Worm (Caenorhabditis elegans): ENCODE data around the gene dyf-13.
A peak's percentile ranks its signal among the peaks of the same experiment; 100 is the strongest.

The dyf-13 gene

DNA sequence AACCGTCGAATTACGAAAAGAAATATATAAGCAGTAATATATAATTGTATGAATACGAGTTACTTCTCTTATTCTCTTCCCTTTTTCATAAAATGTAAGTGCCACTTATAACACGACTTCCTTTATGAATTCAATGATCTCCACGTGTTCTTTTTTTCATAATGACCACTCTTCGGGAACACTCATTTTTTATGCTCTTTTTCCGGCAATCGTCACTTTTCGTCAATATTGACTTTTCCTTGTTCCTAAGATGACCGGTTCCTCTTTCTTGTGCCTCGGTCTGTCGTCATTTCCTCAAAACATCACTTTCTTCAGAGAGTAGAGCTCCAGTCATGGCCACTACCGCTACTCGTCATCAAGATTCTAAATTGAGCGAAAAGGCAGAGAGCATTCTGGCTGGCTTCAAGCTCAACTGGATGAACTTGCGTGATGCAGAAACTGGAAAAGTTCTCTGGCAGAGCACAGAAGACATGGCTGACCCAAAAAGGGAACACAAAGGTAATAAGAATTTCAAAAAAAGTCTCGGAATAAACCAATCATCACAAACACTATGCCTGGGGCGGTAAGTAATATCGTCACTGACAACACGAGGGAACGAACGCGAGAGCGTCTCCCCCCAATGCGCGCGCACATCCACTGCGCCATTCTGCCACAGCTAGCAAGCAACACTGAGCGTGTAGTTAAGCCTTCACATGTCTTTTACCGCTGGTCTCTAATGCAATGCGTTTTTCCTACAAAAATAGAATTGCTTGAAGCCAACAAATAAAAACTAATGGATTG lies 12.5 kb upstream of the dyf-13 start, which contains the start of gene pdl-1 (continued):
- TF ChIP-seq hlh-30 (tag; optimal IDR thresholded peaks at IDR 0.05; ENCODE audit: insufficient read depth) (peak; percentile 58), madf-5 (GFP tag; IDR thresholded peaks at IDR 0.05) (peak; percentile 74 to 96; a peak in 3 of 4 replicates), ZK546.5 (tag; optimal IDR thresholded peaks at IDR 0.05) (no peak), gei-8 (GFP tag; optimal IDR thresholded peaks at IDR 0.05) (peak; percentile 91), ama-1 (optimal IDR thresholded peaks at IDR 0.05) (no peak), mdl-1 (tag; optimal IDR thresholded peaks at IDR 0.05) (peak in 1 of 2 experiments; percentile 7), Y5F2A.4 (GFP tag; optimal IDR thresholded peaks at IDR 0.05) (peak; percentile 94), nhr-25 (tag; optimal IDR thresholded peaks at IDR 0.05; ENCODE audit: borderline replicate concordance, insufficient read depth) (peak; percentile 15), pqm-1 (tag; optimal IDR thresholded peaks at IDR 0.05) (no peak), ZK337.2 (GFP tag; IDR thresholded peaks at IDR 0.05) (peak; percentile 81), saeg-2 (GFP tag; IDR thresholded peaks at IDR 0.05) (peak; percentile 85), jun-1 (tag; optimal IDR thresholded peaks at IDR 0.05) (no peak), unc-130 (GFP tag; optimal IDR thresholded peaks at IDR 0.05) (peak; percentile 57), mxl-3 (GFP tag; optimal IDR thresholded peaks at IDR 0.05) (peak; percentile 53), zag-1 (tag; optimal IDR thresholded peaks at IDR 0.05) (no peak), madf-9 (GFP tag; conservative IDR thresholded peaks at IDR 0.05) (peak; percentile 76), ceh-32 (tag; optimal IDR thresholded peaks at IDR 0.05; ENCODE audit: poor library complexity) (peak; percentile 51), dmd-6 (GFP tag; IDR thresholded peaks at IDR 0.05) (peak; percentile 73), ces-1 (GFP tag; optimal IDR thresholded peaks at IDR 0.05) (no peak), egl-27 (tag; optimal IDR thresholded peaks at IDR 0.05) (no peak), lir-3 (tag; optimal IDR thresholded peaks at IDR 0.05) (peak; percentile 94), nhr-237 (tag; optimal IDR thresholded peaks at IDR 0.05) (no peak), nhr-42 (GFP tag; IDR thresholded peaks at IDR 0.05) (peak; percentile 69; the same call in 1 of the 2 replicates), lin-15B (tag; optimal IDR thresholded peaks at IDR 0.05) (no peak), ceh-28 (tag; optimal IDR thresholded peaks at IDR 0.05) (no peak), dmd-9 (GFP tag; IDR thresholded peaks at IDR 0.05) (peak; percentile 81), tra-1 (GFP tag; IDR thresholded peaks at IDR 0.05) (peak; percentile 82), T20F7.1 (GFP tag; optimal IDR thresholded peaks at IDR 0.05) (peak; percentile 67), nhr-41 (GFP tag; IDR thresholded peaks at IDR 0.05) (peak; percentile 86), rbr-2 (tag; optimal IDR thresholded peaks at IDR 0.05) (peak; percentile 84), nhr-76 (tag; optimal IDR thresholded peaks at IDR 0.05) (no peak), attf-4 (tag; optimal IDR thresholded peaks at IDR 0.05) (peak; percentile 28), Y48G9A.11 (GFP tag; IDR thresholded peaks at IDR 0.05) (peak; percentile 79), lin-1 (GFP tag; IDR thresholded peaks at IDR 0.05) (peak; percentile 94), D1046.2 (GFP tag; IDR thresholded peaks at IDR 0.05) (peak; percentile 85), mdt-29 (GFP tag; IDR thresholded peaks at IDR 0.05) (peak; percentile 85), aha-1 (tag) (peak; percentile 67), spr-3 (GFP tag; optimal IDR thresholded peaks at IDR 0.05) (peak; percentile 77), F37D6.2 (tag; optimal IDR thresholded peaks at IDR 0.05) (peak; percentile 68), skn-1 (tag; optimal IDR thresholded peaks at IDR 0.05) (no peak), daf-16 (GFP tag; optimal IDR thresholded peaks at IDR 0.05) (peak; percentile 70 to 93), daf-16 (tag; optimal IDR thresholded peaks at IDR 0.05) (peak; percentile 81), nhr-102 (tag; optimal IDR thresholded peaks at IDR 0.05) (peak; percentile 76), lin-29 (GFP tag; IDR thresholded peaks at IDR 0.05) (peak; percentile 70), lin-38 (GFP tag; IDR thresholded peaks at IDR 0.05) (peak; percentile 87), nhr-6 (tag; optimal IDR thresholded peaks at IDR 0.05) (peak; percentile 46), nhr-111 (GFP tag; optimal IDR thresholded peaks at IDR 0.05) (peak; percentile 91), ztf-11 (tag; optimal IDR thresholded peaks at IDR 0.05) (no peak), arid-1 (GFP tag; conservative IDR thresholded peaks at IDR 0.05) (peak; percentile 94), ceh-20 (GFP tag; IDR thresholded peaks at IDR 0.05) (peak; percentile 74; the same call in 1 of the 2 replicates)

All from whole organism, L4 larva.